Worm (Caenorhabditis elegans) whole organism, L3 larva: ENCODE measurements around the gene selt-1.1.
A peak's percentile ranks its signal among the peaks of the same experiment; 100 is the strongest.

Experiments used
- R02D3.7 ChIP-seq: fragments of 150-350 bp; optimal IDR thresholded peaks from 2 replicates; lab custom pipeline; 2014; ENCODE audit warnings: missing biosample characterization, missing genetic modification characterization
- ZK546.5 ChIP-seq: sonication (generic microtip); optimal IDR thresholded peaks from 2 replicates; lab custom pipeline; 2017; ENCODE audit warnings: missing biosample characterization, missing genetic modification characterization
- aly-2 ChIP-seq: fragments of 150-350 bp; optimal IDR thresholded peaks from 2 replicates; lab custom pipeline; 2014; ENCODE audit warnings: missing biosample characterization, missing genetic modification characterization
- ama-1 ChIP-seq: fragments of 150-350 bp; optimal IDR thresholded peaks from 2 replicates; lab custom pipeline; 2018
- ceh-16 ChIP-seq: sonication (generic microtip); optimal IDR thresholded peaks from 2 replicates; lab custom pipeline; 2017; ENCODE audit warnings: missing biosample characterization, missing genetic modification characterization
- ceh-28 ChIP-seq: fragments of 150-350 bp; optimal IDR thresholded peaks from 2 replicates; lab custom pipeline; 2014; ENCODE audit warnings: missing biosample characterization, missing genetic modification reagents, missing genetic modification characterization
- ceh-82 ChIP-seq: fragments of 150-350 bp; optimal IDR thresholded peaks from 2 replicates; lab custom pipeline; 2014; ENCODE audit warnings: missing biosample characterization, missing genetic modification characterization
- ceh-9 ChIP-seq: sonication (generic microtip); optimal IDR thresholded peaks from 2 replicates; lab custom pipeline; 2018; ENCODE audit warnings: missing biosample characterization, missing genetic modification characterization
- daf-12 ChIP-seq: fragments of 150-350 bp; optimal IDR thresholded peaks from 2 replicates; lab custom pipeline; 2014; ENCODE audit warnings: missing biosample characterization, missing genetic modification reagents, missing genetic modification characterization
- egl-27 ChIP-seq: sonication (generic microtip); optimal IDR thresholded peaks from 4 replicates; lab custom pipeline; 2017; ENCODE audit warnings: missing biosample characterization, missing genetic modification reagents, missing genetic modification characterization
- egl-5 ChIP-seq: fragments of 150-350 bp; optimal IDR thresholded peaks from 2 replicates; lab custom pipeline; 2017; ENCODE audit warnings: missing biosample characterization, missing genetic modification reagents, missing genetic modification characterization, inconsistent platforms
- elt-1 ChIP-seq: fragments of 150-350 bp; optimal IDR thresholded peaks from 2 replicates; lab custom pipeline; 2014; ENCODE audit warnings: missing biosample characterization, missing genetic modification characterization
- elt-2 ChIP-seq: sonication (generic microtip); optimal IDR thresholded peaks from 2 replicates; lab custom pipeline; 2016; ENCODE audit warnings: missing genetic modification reagents, mild to moderate bottlenecking, missing genetic modification characterization, missing compliant biosample characterization
- elt-3 ChIP-seq, 3 experiments: fragments of 150-350 bp in 1 of 3; sonication (generic microtip) in 2 of 3; optimal IDR thresholded peaks; 2 replicates in 2 of 3; 4 replicates in 1 of 3; lab custom pipeline; 2014 to 2017; ENCODE audit warnings: missing biosample characterization in 3 of 3, missing genetic modification characterization in 3 of 3
- eor-1 ChIP-seq, 2 experiments: fragments of 150-350 bp; optimal IDR thresholded peaks; 2 replicates each; lab custom pipeline; 2014 to 2018; ENCODE audit warnings: missing biosample characterization in 2 of 2, missing genetic modification characterization in 2 of 2
- fkh-10 ChIP-seq: sonication (generic microtip); optimal IDR thresholded peaks from 2 replicates; lab custom pipeline; 2017; ENCODE audit warnings: missing biosample characterization, missing genetic modification reagents, missing genetic modification characterization
- fkh-2 ChIP-seq: fragments of 150-350 bp; optimal IDR thresholded peaks from 2 replicates; lab custom pipeline; 2014; ENCODE audit warnings: missing biosample characterization, missing genetic modification reagents, missing genetic modification characterization
- fos-1 ChIP-seq: fragments of 150-350 bp; optimal IDR thresholded peaks from 2 replicates; lab custom pipeline; 2014; ENCODE audit warnings: missing biosample characterization, missing genetic modification characterization
- hmg-11 ChIP-seq: sonication (generic microtip); optimal IDR thresholded peaks from 2 replicates; lab custom pipeline; 2016; ENCODE audit warnings: missing genetic modification characterization, missing compliant biosample characterization
- jun-1 ChIP-seq: fragments of 150-350 bp; optimal IDR thresholded peaks from 2 replicates; lab custom pipeline; 2014; ENCODE audit warnings: missing biosample characterization, missing genetic modification reagents, missing genetic modification characterization
- lin-15B ChIP-seq: fragments of 150-350 bp; optimal IDR thresholded peaks from 2 replicates; lab custom pipeline; 2014; ENCODE audit warnings: missing biosample characterization, missing genetic modification characterization
- lin-39 ChIP-seq: fragments of 150-350 bp; optimal IDR thresholded peaks from 2 replicates; lab custom pipeline; 2018; ENCODE audit warnings: missing biosample characterization, missing genetic modification reagents, missing genetic modification characterization
- lsy-12 ChIP-seq: sonication (generic microtip); optimal IDR thresholded peaks from 2 replicates; lab custom pipeline; 2016; ENCODE audit warnings: mild to moderate bottlenecking, missing genetic modification characterization, missing compliant biosample characterization
- mdl-1 ChIP-seq: fragments of 150-350 bp; optimal IDR thresholded peaks from 2 replicates; lab custom pipeline; 2014; ENCODE audit warnings: missing biosample characterization, missing genetic modification characterization
- mml-1 ChIP-seq: fragments of 150-350 bp; sonication (generic microtip); optimal IDR thresholded peaks from 3 replicates; lab custom pipeline; 2014; ENCODE audit warnings: missing biosample characterization, missing genetic modification characterization
- nfya-1 ChIP-seq: sonication (generic microtip); optimal IDR thresholded peaks from 2 replicates; lab custom pipeline; 2017; ENCODE audit warnings: missing genetic modification characterization, mild to moderate bottlenecking, missing compliant biosample characterization, antibody characterized with exemption, moderate library complexity; ENCODE audit not compliant: insufficient read depth
- nhr-11 ChIP-seq: fragments of 150-350 bp; optimal IDR thresholded peaks from 2 replicates; lab custom pipeline; 2014; ENCODE audit warnings: missing biosample characterization, missing genetic modification characterization
- nhr-12 ChIP-seq: fragments of 150-350 bp; optimal IDR thresholded peaks from 2 replicates; lab custom pipeline; 2014; ENCODE audit warnings: missing biosample characterization, missing genetic modification characterization
- nhr-23 ChIP-seq: fragments of 150-350 bp; optimal IDR thresholded peaks from 2 replicates; lab custom pipeline; 2014; ENCODE audit warnings: missing biosample characterization, missing genetic modification reagents, missing genetic modification characterization
- nhr-237 ChIP-seq: fragments of 150-350 bp; optimal IDR thresholded peaks from 2 replicates; lab custom pipeline; 2014; ENCODE audit warnings: missing biosample characterization, missing genetic modification characterization
- nhr-25 ChIP-seq: sonication (generic microtip); optimal IDR thresholded peaks from 2 replicates; lab custom pipeline; 2017; ENCODE audit warnings: missing biosample characterization, missing genetic modification characterization
- nhr-28 ChIP-seq: fragments of 150-350 bp; optimal IDR thresholded peaks from 2 replicates; lab custom pipeline; 2014; ENCODE audit warnings: missing biosample characterization, missing genetic modification characterization
- nhr-43 ChIP-seq: sonication (generic microtip); optimal IDR thresholded peaks from 2 replicates; lab custom pipeline; 2016; ENCODE audit warnings: mild to moderate bottlenecking, missing genetic modification characterization, missing compliant biosample characterization; ENCODE audit not compliant: poor library complexity, severe bottlenecking
- nhr-67 ChIP-seq: fragments of 150-350 bp; optimal IDR thresholded peaks from 2 replicates; lab custom pipeline; 2014; ENCODE audit warnings: missing biosample characterization, missing genetic modification characterization
- nhr-76 ChIP-seq: fragments of 150-350 bp; sonication (generic microtip); optimal IDR thresholded peaks from 5 replicates; lab custom pipeline; 2014; ENCODE audit warnings: missing biosample characterization, missing genetic modification characterization
- nhr-77 ChIP-seq: fragments of 150-350 bp; optimal IDR thresholded peaks from 2 replicates; lab custom pipeline; 2014; ENCODE audit warnings: missing biosample characterization, missing genetic modification characterization
- pha-4 ChIP-seq: fragments of 150-350 bp; optimal IDR thresholded peaks from 2 replicates; lab custom pipeline; 2014; ENCODE audit warnings: missing biosample characterization, missing genetic modification reagents, missing genetic modification characterization
- pqm-1 ChIP-seq: fragments of 150-350 bp; optimal IDR thresholded peaks from 2 replicates; lab custom pipeline; 2017; ENCODE audit warnings: missing biosample characterization, missing genetic modification characterization, inconsistent platforms
- sea-2 ChIP-seq: fragments of 150-350 bp; sonication (generic microtip); optimal IDR thresholded peaks from 4 replicates; lab custom pipeline; 2014; ENCODE audit warnings: missing biosample characterization, missing genetic modification reagents, missing genetic modification characterization
- skn-1 ChIP-seq: fragments of 150-350 bp; optimal IDR thresholded peaks from 2 replicates; lab custom pipeline; 2014; ENCODE audit warnings: missing biosample characterization, missing genetic modification characterization
- snpc-4 ChIP-seq: fragments of 150-350 bp; optimal IDR thresholded peaks from 2 replicates; lab custom pipeline; 2014; ENCODE audit warnings: missing biosample characterization, missing genetic modification characterization
- tbx-2 ChIP-seq: sonication (generic microtip); optimal IDR thresholded peaks from 2 replicates; lab custom pipeline; 2016; ENCODE audit warnings: mild to moderate bottlenecking, missing genetic modification characterization, missing compliant biosample characterization
- unc-39 ChIP-seq: sonication (generic microtip); optimal IDR thresholded peaks from 4 replicates; lab custom pipeline; 2017; ENCODE audit warnings: missing biosample characterization, missing genetic modification characterization
- unc-62 ChIP-seq: fragments of 150-350 bp; sonication (generic microtip); optimal IDR thresholded peaks from 4 replicates; lab custom pipeline; 2014; ENCODE audit warnings: missing biosample characterization, missing genetic modification reagents, missing genetic modification characterization
- zag-1 ChIP-seq: fragments of 150-350 bp; optimal IDR thresholded peaks from 2 replicates; lab custom pipeline; 2014; ENCODE audit warnings: missing biosample characterization, missing genetic modification characterization
- ztf-11 ChIP-seq: fragments of 150-350 bp; optimal IDR thresholded peaks from 2 replicates; lab custom pipeline; 2014; ENCODE audit warnings: missing biosample characterization, missing genetic modification characterization
- ztf-4 ChIP-seq: fragments of 150-350 bp; optimal IDR thresholded peaks from 2 replicates; lab custom pipeline; 2014; ENCODE audit warnings: missing biosample characterization, missing genetic modification characterization

Gene selt-1.1

DNA sequence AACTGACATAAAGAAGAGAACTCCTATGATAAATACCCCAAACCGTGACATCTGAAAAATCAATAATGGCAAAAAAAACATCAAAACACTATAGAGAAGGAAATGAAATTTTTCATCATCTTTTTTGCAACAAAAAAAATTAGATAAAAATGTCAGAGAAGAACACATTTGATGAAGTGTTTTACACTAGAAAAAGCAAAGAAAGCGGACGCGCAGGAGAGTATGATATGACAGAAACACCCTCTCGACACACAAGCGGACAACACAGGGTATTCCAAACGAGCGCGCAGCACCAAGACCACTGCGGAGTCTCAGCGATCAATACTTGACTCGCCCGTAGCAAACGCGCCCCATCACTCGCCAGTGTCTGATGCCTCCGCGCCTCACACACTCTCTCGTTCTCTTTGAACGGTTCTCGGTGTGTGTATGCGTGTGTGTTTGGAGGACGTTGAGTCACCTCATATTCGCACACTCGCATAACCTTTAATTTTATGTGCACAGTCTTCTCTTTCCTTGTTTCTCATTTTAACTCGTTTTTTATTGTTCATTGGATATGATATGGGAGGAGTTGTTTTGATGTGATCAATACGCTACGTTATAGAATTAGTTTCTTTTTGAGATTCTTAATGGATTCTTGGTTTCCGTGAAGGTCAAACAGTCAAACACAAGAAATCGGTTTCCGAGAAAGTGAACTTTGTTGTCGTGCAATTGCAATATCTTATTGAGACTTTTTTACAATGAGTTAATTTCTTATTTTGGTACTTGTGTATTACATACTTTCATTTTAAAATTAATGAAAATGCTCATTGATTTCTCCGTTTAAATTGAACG lies at the start of gene selt-1.1:
Gene selt-1.1, minus strand, starts transcription at position 51 of the 831 bp plus-strand sequence.
- TF ChIP-seq unc-62 (GFP tag; lab: Kevin White, UChicago) (no peak), egl-5 (tag; lab: Kevin White, UChicago) (peak; percentile 55), ztf-11 (no peak), nhr-25 (tag; lab: Kevin White, UChicago) (peak; percentile 85), pqm-1 (tag; lab: Kevin White, UChicago) (peak; percentile 85), nfya-1 (tag; lab: Kevin White, UChicago) (peak; percentile 66), nhr-11 (no peak), nhr-23 (tag; lab: Kevin White, UChicago) (peak; percentile 33), nhr-28 (tag; lab: Kevin White, UChicago) (no peak), hmg-11 (tag; lab: Kevin White, UChicago) (peak; percentile 78), sea-2 (GFP tag; lab: Kevin White, UChicago) (no peak), ceh-28 (tag; lab: Kevin White, UChicago) (peak; percentile 69), nhr-67 (tag; lab: Kevin White, UChicago) (no peak), zag-1 (tag; lab: Kevin White, UChicago) (no peak), snpc-4 (tag; lab: Kevin White, UChicago) (no peak), ztf-4 (tag; lab: Kevin White, UChicago) (no peak), jun-1 (peak; percentile 72), nhr-12 (no peak), elt-1 (tag; lab: Kevin White, UChicago) (no peak), ceh-16 (tag; lab: Kevin White, UChicago) (no peak), tbx-2 (tag; lab: Kevin White, UChicago) (no peak), lin-39 (tag; lab: Kevin White, UChicago) (peak; percentile 49), ZK546.5 (tag; lab: Kevin White, UChicago) (no peak), ceh-9 (no peak), R02D3.7 (tag; lab: Kevin White, UChicago) (no peak), lsy-12 (peak; percentile 38), nhr-76 (tag; lab: Kevin White, UChicago) (no peak), aly-2 (tag; lab: Kevin White, UChicago) (no peak), ceh-82 (tag; lab: Kevin White, UChicago) (no peak), skn-1 (no peak), pha-4 (tag; lab: Kevin White, UChicago) (peak; percentile 75), mdl-1 (tag; lab: Kevin White, UChicago) (peak; percentile 4), nhr-77 (tag; lab: Kevin White, UChicago) (no peak), lin-15B (tag; lab: Kevin White, UChicago) (no peak), elt-3 (tag; optimal IDR thresholded peaks at IDR 0.05; lab: Kevin White, UChicago) (no peak), unc-39 (no peak), fkh-10 (GFP tag; lab: Kevin White, UChicago) (no peak), ama-1 (lab: Kevin White, UChicago) (no peak), egl-27 (tag; lab: Kevin White, UChicago) (no peak), elt-2 (tag; lab: Kevin White, UChicago) (peak; percentile 78), eor-1 (tag; optimal IDR thresholded peaks at IDR 0.05; lab: Kevin White, UChicago) (no peak), nhr-43 (tag; lab: Kevin White, UChicago) (no peak), fos-1 (tag; lab: Kevin White, UChicago) (peak; percentile 61), fkh-2 (tag; lab: Kevin White, UChicago) (no peak), nhr-237 (tag; lab: Kevin White, UChicago) (no peak), mml-1 (tag; lab: Kevin White, UChicago) (no peak), daf-12 (tag; lab: Kevin White, UChicago) (no peak)
